Fruit fly (Drosophila melanogaster) whole organism, prepupa: ENCODE data around the gene CG12481.

Experiments
- Blimp-1 ChIP-seq: fragments of 200-800 bp; sonication (Bioruptor generic); optimal IDR thresholded peaks from 3 replicates; lab custom pipeline; 2017; ENCODE audit warnings: missing biosample characterization, missing genetic modification characterization, mild to moderate bottlenecking, moderate library complexity, missing genetic modification reagents
- CG10631 ChIP-seq: fragments of 200-800 bp; sonication (Bioruptor generic); optimal IDR thresholded peaks from 2 replicates; lab custom pipeline; 2016; ENCODE audit warnings: missing biosample characterization, missing genetic modification characterization
- CG10669 ChIP-seq: fragments of 200-800 bp; sonication (Bioruptor generic); optimal IDR thresholded peaks from 3 replicates; lab custom pipeline; 2018; ENCODE audit warnings: missing biosample characterization, mild to moderate bottlenecking, missing genetic modification characterization, moderate library complexity
- CG11294 ChIP-seq: fragments of 200-800 bp; sonication (Bioruptor generic); IDR thresholded peaks from 2 replicates; pipeline ENCODE4 v1.3.6; 2022; ENCODE audit warnings: missing biosample characterization, missing genetic modification characterization
- CG11762 ChIP-seq: fragments of 200-800 bp; sonication (Bioruptor generic); optimal IDR thresholded peaks from 3 replicates; lab custom pipeline; 2016; ENCODE audit warnings: missing biosample characterization, missing genetic modification characterization; ENCODE audit not compliant: insufficient read depth
- CG11902 ChIP-seq: fragments of 200-800 bp; sonication (Bioruptor generic); optimal IDR thresholded peaks from 3 replicates; lab custom pipeline; 2016; ENCODE audit warnings: missing biosample characterization, missing genetic modification characterization
- CG15336 ChIP-seq: fragments of 200-800 bp; sonication (Bioruptor generic); IDR thresholded peaks from 2 replicates; pipeline ENCODE4 v1.3.6; 2022; ENCODE audit warnings: missing biosample characterization, missing genetic modification characterization
- CG1621 ChIP-seq: fragments of 200-800 bp; sonication (Bioruptor generic); optimal IDR thresholded peaks from 3 replicates; lab custom pipeline; 2018; ENCODE audit warnings: missing biosample characterization, mild to moderate bottlenecking, missing genetic modification characterization
- CG16779 ChIP-seq: fragments of 200-800 bp; sonication (Bioruptor generic); optimal IDR thresholded peaks from 3 replicates; lab custom pipeline; 2017; ENCODE audit warnings: missing biosample characterization, mild to moderate bottlenecking, missing genetic modification characterization
- CG3032 ChIP-seq: fragments of 200-800 bp; optimal IDR thresholded peaks from 2 replicates; lab custom pipeline; 2019; ENCODE audit warnings: missing biosample characterization, mild to moderate bottlenecking, missing genetic modification characterization, moderate library complexity
- CG31627 ChIP-seq: fragments of 200-800 bp; sonication (Bioruptor generic); optimal IDR thresholded peaks from 3 replicates; lab custom pipeline; 2016; ENCODE audit warnings: missing biosample characterization, missing genetic modification characterization
- CG32006 ChIP-seq: fragments of 200-800 bp; sonication (Bioruptor generic); optimal IDR thresholded peaks from 3 replicates; lab custom pipeline; 2017; ENCODE audit warnings: missing biosample characterization, mild to moderate bottlenecking, missing genetic modification characterization
- CG34406 ChIP-seq: fragments of 200-800 bp; sonication (Bioruptor generic); optimal IDR thresholded peaks from 3 replicates; lab custom pipeline; 2016; ENCODE audit warnings: missing biosample characterization, missing genetic modification characterization
- CG4318 ChIP-seq: fragments of 200-800 bp; sonication (Bioruptor generic); optimal IDR thresholded peaks from 3 replicates; lab custom pipeline; 2017; ENCODE audit warnings: missing biosample characterization, mild to moderate bottlenecking, missing genetic modification characterization
- CG6163 ChIP-seq: fragments of 200-800 bp; sonication (Bioruptor generic); IDR thresholded peaks from 3 replicates; pipeline ENCODE4 v1.3.6; 2022; ENCODE audit warnings: missing biosample characterization, missing genetic modification characterization
- CG6276 ChIP-seq: fragments of 200-800 bp; sonication (Bioruptor generic); optimal IDR thresholded peaks from 2 replicates; lab custom pipeline; 2017; ENCODE audit warnings: missing biosample characterization, mild to moderate bottlenecking, missing genetic modification characterization
- CG6808 ChIP-seq: fragments of 200-800 bp; sonication (Bioruptor generic); optimal IDR thresholded peaks from 3 replicates; lab custom pipeline; 2017; ENCODE audit warnings: missing biosample characterization, missing genetic modification characterization, mild to moderate bottlenecking, moderate library complexity, missing genetic modification reagents
- CG7368 ChIP-seq: fragments of 200-800 bp; sonication (Bioruptor generic); optimal IDR thresholded peaks from 3 replicates; lab custom pipeline; 2016; ENCODE audit warnings: missing biosample characterization, missing genetic modification characterization
- CG8119 ChIP-seq: fragments of 200-800 bp; sonication (Bioruptor generic); IDR thresholded peaks from 3 replicates; pipeline ENCODE4 v1.3.6; 2022; ENCODE audit warnings: missing biosample characterization, missing genetic modification characterization
- CG8319 ChIP-seq: fragments of 200-800 bp; sonication (Bioruptor generic); optimal IDR thresholded peaks from 3 replicates; lab custom pipeline; 2016; ENCODE audit warnings: missing biosample characterization, missing genetic modification characterization
- CG8632 ChIP-seq: fragments of 200-800 bp; sonication (Bioruptor generic); optimal IDR thresholded peaks from 3 replicates; lab custom pipeline; 2016; ENCODE audit warnings: missing biosample characterization, missing genetic modification characterization
- CG9139 ChIP-seq: fragments of 200-800 bp; sonication (Bioruptor generic); optimal IDR thresholded peaks from 3 replicates; lab custom pipeline; 2017; ENCODE audit warnings: missing biosample characterization, mild to moderate bottlenecking, missing genetic modification characterization
- Eip75B ChIP-seq: fragments of 200-800 bp; sonication (Bioruptor generic); optimal IDR thresholded peaks from 3 replicates; lab custom pipeline; 2016; ENCODE audit warnings: missing biosample characterization, missing genetic modification characterization
- Eip93F ChIP-seq: fragments of 200-800 bp; sonication (Bioruptor generic); optimal IDR thresholded peaks from 2 replicates; lab custom pipeline; 2016; ENCODE audit warnings: missing biosample characterization, mild to moderate bottlenecking, missing genetic modification characterization
- Ets21C ChIP-seq: fragments of 200-800 bp; sonication (Bioruptor generic); optimal IDR thresholded peaks from 3 replicates; lab custom pipeline; 2016; ENCODE audit warnings: missing biosample characterization, missing genetic modification characterization
- Hr38 ChIP-seq: sonication (Bioruptor generic); optimal IDR thresholded peaks from 2 replicates; lab custom pipeline; 2016; ENCODE audit warnings: missing biosample characterization, missing genetic modification characterization
- Hr4 ChIP-seq: fragments of 200-800 bp; sonication (Bioruptor generic); optimal IDR thresholded peaks from 3 replicates; lab custom pipeline; 2016; ENCODE audit warnings: missing biosample characterization, missing genetic modification characterization
- Lpt ChIP-seq: fragments of 200-800 bp; sonication (Bioruptor generic); optimal IDR thresholded peaks from 3 replicates; lab custom pipeline; 2016; ENCODE audit warnings: missing biosample characterization, missing genetic modification characterization
- Met ChIP-seq: fragments of 200-800 bp; sonication (Bioruptor generic); optimal IDR thresholded peaks from 3 replicates; lab custom pipeline; 2016; ENCODE audit warnings: missing biosample characterization, missing genetic modification characterization
- Smox ChIP-seq: fragments of 200-800 bp; sonication (Bioruptor generic); optimal IDR thresholded peaks from 3 replicates; lab custom pipeline; 2016; ENCODE audit warnings: missing biosample characterization, missing genetic modification characterization
- Sox102F ChIP-seq: fragments of 200-800 bp; sonication (Bioruptor generic); optimal IDR thresholded peaks from 2 replicates; lab custom pipeline; 2016; ENCODE audit warnings: missing biosample characterization, mild to moderate bottlenecking, missing genetic modification characterization
- Sox14 ChIP-seq: fragments of 200-800 bp; sonication (Bioruptor generic); optimal IDR thresholded peaks from 3 replicates; lab custom pipeline; 2016; ENCODE audit warnings: missing biosample characterization, missing genetic modification characterization
- Sox15 ChIP-seq: fragments of 200-800 bp; sonication (Bioruptor generic); optimal IDR thresholded peaks from 3 replicates; lab custom pipeline; 2016; ENCODE audit warnings: missing biosample characterization, missing genetic modification characterization
- achi ChIP-seq: fragments of 200-800 bp; sonication (Bioruptor generic); optimal IDR thresholded peaks from 3 replicates; lab custom pipeline; 2016; ENCODE audit warnings: missing biosample characterization, missing genetic modification characterization
- acj6 ChIP-seq: fragments of 200-800 bp; sonication (Bioruptor generic); optimal IDR thresholded peaks from 3 replicates; lab custom pipeline; 2016; ENCODE audit warnings: missing biosample characterization, missing genetic modification characterization
- cyc ChIP-seq: fragments of 200-800 bp; sonication (Bioruptor generic); optimal IDR thresholded peaks from 3 replicates; lab custom pipeline; 2016; ENCODE audit warnings: missing biosample characterization, missing genetic modification characterization
- dac ChIP-seq: fragments of 200-800 bp; sonication (Bioruptor generic); optimal IDR thresholded peaks from 2 replicates; lab custom pipeline; 2017; ENCODE audit warnings: missing biosample characterization, mild to moderate bottlenecking, missing genetic modification characterization
- dsx ChIP-seq: fragments of 200-800 bp; optimal IDR thresholded peaks from 3 replicates; lab custom pipeline; 2019; ENCODE audit warnings: missing biosample characterization, mild to moderate bottlenecking, missing genetic modification characterization, moderate library complexity; ENCODE audit not compliant: poor library complexity, severe bottlenecking
- eg ChIP-seq: fragments of 200-800 bp; sonication (Bioruptor generic); IDR thresholded peaks from 3 replicates; pipeline ENCODE4 v1.3.6; 2022; ENCODE audit warnings: missing biosample characterization, missing genetic modification characterization
- esn ChIP-seq: fragments of 200-800 bp; sonication (Bioruptor generic); optimal IDR thresholded peaks from 2 replicates; lab custom pipeline; 2016; ENCODE audit warnings: missing biosample characterization, mild to moderate bottlenecking, missing genetic modification characterization, moderate library complexity
- fd59A ChIP-seq: fragments of 200-800 bp; sonication (Bioruptor generic); optimal IDR thresholded peaks from 2 replicates; lab custom pipeline; 2017; ENCODE audit warnings: missing biosample characterization, mild to moderate bottlenecking, missing genetic modification characterization, missing genetic modification reagents
- fd85E ChIP-seq: fragments of 200-800 bp; sonication (Bioruptor generic); optimal IDR thresholded peaks from 3 replicates; lab custom pipeline; 2016; ENCODE audit warnings: missing biosample characterization, missing genetic modification characterization
- fkh ChIP-seq: fragments of 200-800 bp; sonication (Bioruptor generic); optimal IDR thresholded peaks from 3 replicates; lab custom pipeline; 2017; ENCODE audit warnings: missing biosample characterization, mild to moderate bottlenecking, missing genetic modification characterization, moderate library complexity
- lz ChIP-seq: fragments of 200-800 bp; sonication (Bioruptor generic); optimal IDR thresholded peaks from 3 replicates; lab custom pipeline; 2016; ENCODE audit warnings: missing biosample characterization, missing genetic modification characterization
- pdm3 ChIP-seq: fragments of 200-800 bp; sonication (Bioruptor generic); optimal IDR thresholded peaks from 3 replicates; lab custom pipeline; 2016; ENCODE audit warnings: missing biosample characterization, missing genetic modification characterization
- salr ChIP-seq, 2 experiments: fragments of 200-800 bp; sonication (Bioruptor generic); optimal IDR thresholded peaks; 3 replicates each; lab custom pipeline; 2016 to 2018; ENCODE audit warnings: missing biosample characterization in 2 of 2, missing genetic modification characterization in 2 of 2, mild to moderate bottlenecking in 1 of 2
- spab ChIP-seq: fragments of 200-800 bp; sonication (Bioruptor generic); optimal IDR thresholded peaks from 2 replicates; lab custom pipeline; 2017; ENCODE audit warnings: missing biosample characterization, mild to moderate bottlenecking, missing genetic modification characterization, missing genetic modification reagents
- ss ChIP-seq, 2 experiments: fragments of 200-800 bp; sonication (Bioruptor generic); optimal IDR thresholded peaks; 2 replicates in 1 of 2; 3 replicates in 1 of 2; lab custom pipeline; 2017 to 2018; ENCODE audit warnings: mild to moderate bottlenecking in 2 of 2, missing biosample characterization in 2 of 2, missing genetic modification characterization in 2 of 2, moderate library complexity in 1 of 2
- svp ChIP-seq: fragments of 200-800 bp; sonication (Bioruptor generic); peaks from one replicate; lab custom pipeline; 2016; ENCODE audit warnings: missing biosample characterization, missing genetic modification characterization
- topi ChIP-seq: fragments of 200-800 bp; sonication (Bioruptor generic); optimal IDR thresholded peaks from 3 replicates; lab custom pipeline; 2016; ENCODE audit warnings: missing biosample characterization, missing genetic modification characterization
- vri ChIP-seq: fragments of 200-800 bp; sonication (Bioruptor generic); optimal IDR thresholded peaks from 3 replicates; lab custom pipeline; 2016; ENCODE audit warnings: missing biosample characterization, mild to moderate bottlenecking, missing genetic modification characterization

The CG12481 gene

dm6 chrX:14211250-14211944 is 24.3 kb downstream of the CG12481 start:
- TF ChIP-seq Met (GFP tag; lab: Kevin White, UChicago) (peak; percentile 30), Sox102F (GFP tag; lab: Kevin White, UChicago) (peak; percentile 10), CG8632 (GFP tag; lab: Kevin White, UChicago) (no peak), CG32006 (GFP tag; lab: Kevin White, UChicago) (peak; percentile 76), svp (GFP tag; lab: Kevin White, UChicago) (peak; percentile 62), CG16779 (tag; lab: Kevin White, UChicago) (no peak), CG6808 (peak; percentile 46), CG3032 (tag; lab: Kevin White, UChicago) (peak; percentile 30), ss (GFP tag; optimal IDR thresholded peaks at IDR 0.05; lab: Kevin White, UChicago) (peak in 1 of 2 experiments; percentile 32), fd59A (GFP tag; lab: Kevin White, UChicago) (peak; percentile 37), Smox (GFP tag; lab: Kevin White, UChicago) (peak; percentile 15), Sox15 (GFP tag; lab: Kevin White, UChicago) (no peak), CG34406 (no peak), dsx (GFP tag; lab: Kevin White, UChicago) (peak; percentile 71), vri (GFP tag; lab: Kevin White, UChicago) (peak; percentile 11), fkh (no peak), eg (peak; percentile 40; the same call in 1 of the 3 replicates), fd85E (GFP tag; lab: Kevin White, UChicago) (no peak), Hr38 (GFP tag; lab: Kevin White, UChicago) (no peak), CG31627 (GFP tag; lab: Kevin White, UChicago) (peak; percentile 17), CG6163 (GFP tag; lab: Robert Waterston, UW) (no peak; the same call in 2 of the 3 replicates), CG8319 (GFP tag; lab: Kevin White, UChicago) (no peak), Eip75B (GFP tag; lab: Kevin White, UChicago) (no peak), CG15336 (GFP tag; lab: Robert Waterston, UW) (peak; percentile 14), CG6276 (GFP tag; lab: Kevin White, UChicago) (no peak), Hr4 (GFP tag; lab: Kevin White, UChicago) (peak; percentile 48), dac (no peak), cyc (GFP tag; lab: Kevin White, UChicago) (no peak), pdm3 (GFP tag; lab: Kevin White, UChicago) (peak; percentile 55), CG4318 (GFP tag; lab: Kevin White, UChicago) (peak; percentile 40), CG11294 (GFP tag; lab: Robert Waterston, UW) (no peak), topi (peak; percentile 6), Lpt (GFP tag; lab: Kevin White, UChicago) (no peak), CG11902 (GFP tag; lab: Kevin White, UChicago) (no peak), acj6 (GFP tag; lab: Kevin White, UChicago) (peak; percentile 41), CG10669 (GFP tag; lab: Kevin White, UChicago) (no peak), Sox14 (GFP tag; lab: Kevin White, UChicago) (peak; percentile 28), lz (GFP tag; lab: Kevin White, UChicago) (no peak), CG8119 (GFP tag; lab: Robert Waterston, UW) (no peak), spab (GFP tag; lab: Kevin White, UChicago) (peak; percentile 29), Ets21C (no peak), salr (GFP tag; optimal IDR thresholded peaks at IDR 0.05; lab: Kevin White, UChicago) (peak in 1 of 2 experiments; percentile 49), CG10631 (GFP tag; lab: Kevin White, UChicago) (no peak), Eip93F (GFP tag; lab: Kevin White, UChicago) (no peak), CG1621 (tag; lab: Kevin White, UChicago) (no peak), esn (GFP tag; lab: Kevin White, UChicago) (peak; percentile 14), CG7368 (GFP tag; lab: Kevin White, UChicago) (no peak), CG11762 (GFP tag; lab: Kevin White, UChicago) (no peak), achi (peak; percentile 24), CG9139 (GFP tag; lab: Kevin White, UChicago) (no peak), Blimp-1 (GFP tag; lab: Kevin White, UChicago) (no peak)
